Fruit fly (Drosophila melanogaster) whole organism, embryonic: Measurements from ENCODE around the gene CG9030.

Experiments used
- Atf-2 ChIP-seq: fragments of 200-800 bp; sonication (Bioruptor generic); optimal IDR thresholded peaks from 2 replicates; lab custom pipeline; 2016; ENCODE audit warnings: missing biosample characterization, missing genetic modification characterization
- Bdp1 ChIP-seq: fragments of 200-800 bp; sonication (Bioruptor generic); optimal IDR thresholded peaks from 3 replicates; lab custom pipeline; 2016; ENCODE audit warnings: missing biosample characterization, missing genetic modification characterization
- CG12236 ChIP-seq: fragments of 200-800 bp; sonication (Bioruptor generic); optimal IDR thresholded peaks from 2 replicates; lab custom pipeline; 2016; ENCODE audit warnings: missing biosample characterization, missing genetic modification characterization
- CG2875 ChIP-seq: fragments of 200-800 bp; sonication (Bioruptor generic); optimal IDR thresholded peaks from 2 replicates; lab custom pipeline; 2017; ENCODE audit warnings: missing biosample characterization, mild to moderate bottlenecking, missing genetic modification characterization, missing genetic modification reagents
- CG3407 ChIP-seq: fragments of 200-800 bp; sonication (Bioruptor generic); optimal IDR thresholded peaks from 2 replicates; lab custom pipeline; 2018; ENCODE audit warnings: missing biosample characterization, mild to moderate bottlenecking, missing genetic modification characterization
- Dref ChIP-seq: fragments of 200-800 bp; sonication (Bioruptor generic); IDR thresholded peaks from 2 replicates; pipeline ENCODE4 v1.3.6; 2022; ENCODE audit warnings: missing biosample characterization, missing genetic modification characterization
- Fer3 ChIP-seq: fragments of 200-800 bp; sonication (Bioruptor generic); optimal IDR thresholded peaks from 2 replicates; lab custom pipeline; 2018; ENCODE audit warnings: missing biosample characterization, mild to moderate bottlenecking, missing genetic modification characterization, moderate library complexity
- Side ChIP-seq: fragments of 200-800 bp; sonication (Bioruptor generic); optimal IDR thresholded peaks from 2 replicates; lab custom pipeline; 2016; ENCODE audit warnings: missing biosample characterization, missing genetic modification characterization
- dpn ChIP-seq, 2 experiments: fragments of 200-800 bp; sonication (Bioruptor generic); optimal IDR thresholded peaks; 3 replicates each; lab custom pipeline; 2016; ENCODE audit warnings: missing biosample characterization in 2 of 2, missing genetic modification characterization in 2 of 2
- grau ChIP-seq: fragments of 200-800 bp; optimal IDR thresholded peaks from 3 replicates; lab custom pipeline; 2019; ENCODE audit warnings: missing biosample characterization, mild to moderate bottlenecking, missing genetic modification characterization, moderate library complexity

- TF ChIP-seq dpn (GFP tag; optimal IDR thresholded peaks at IDR 0.05; lab: Kevin White, UChicago) (no peak), CG12236 (GFP tag; lab: Kevin White, UChicago) (no peak), CG2875 (GFP tag; lab: Kevin White, UChicago) (no peak), Atf-2 (GFP tag; lab: Kevin White, UChicago) (no peak), Side (GFP tag; lab: Kevin White, UChicago) (no peak), Fer3 (tag; lab: Kevin White, UChicago) (no peak), Bdp1 (GFP tag; lab: Kevin White, UChicago) (no peak), CG3407 (GFP tag; lab: Kevin White, UChicago) (no peak), grau (tag; lab: Kevin White, UChicago) (no peak), Dref (GFP tag; lab: Robert Waterston, UW) (no peak)
Measured at dm6 chrX:14923277-14924019, 31.5 kb downstream of the CG9030 start, which contains the start of gene CG9503.
